Worm (Caenorhabditis elegans) whole organism, early embryonic: Measurements from ENCODE around the gene C50B6.1.

ENCODE experiments used
- B0310.2 ChIP-seq: sonication (generic microtip); optimal IDR thresholded peaks from 2 replicates; lab custom pipeline; 2016; ENCODE audit warnings: mild to moderate bottlenecking, missing genetic modification characterization, missing compliant biosample characterization
- F13C5.2 ChIP-seq: sonication (generic microtip); optimal IDR thresholded peaks from 2 replicates; lab custom pipeline; 2017; ENCODE audit warnings: mild to moderate bottlenecking, missing genetic modification characterization, inconsistent platforms, missing compliant biosample characterization
- aly-1 ChIP-seq: sonication (generic microtip); optimal IDR thresholded peaks from 2 replicates; lab custom pipeline; 2016; ENCODE audit warnings: missing genetic modification characterization, missing compliant biosample characterization
- ama-1 ChIP-seq: fragments of 150-350 bp; optimal IDR thresholded peaks from 2 replicates; lab custom pipeline; 2014
- ceh-13 ChIP-seq: fragments of 200-800 bp; sonication (Bioruptor generic); optimal IDR thresholded peaks from 2 replicates; lab custom pipeline; 2018; ENCODE audit warnings: mild to moderate bottlenecking, missing genetic modification characterization, missing compliant biosample characterization
- ceh-36 ChIP-seq: sonication (generic microtip); optimal IDR thresholded peaks from 2 replicates; lab custom pipeline; 2016; ENCODE audit warnings: missing genetic modification characterization, inconsistent platforms, missing compliant biosample characterization
- ets-7 ChIP-seq: sonication (generic microtip); optimal IDR thresholded peaks from 2 replicates; lab custom pipeline; 2016; ENCODE audit warnings: missing genotype, missing genetic modification characterization, missing compliant biosample characterization
- flt-1 ChIP-seq: fragments of 200-800 bp; sonication (Bioruptor generic); IDR thresholded peaks from 2 replicates; pipeline ENCODE4 v1.3.6; 2022; ENCODE audit warnings: missing genetic modification characterization, missing compliant biosample characterization
- hmbx-1 ChIP-seq: sonication (generic microtip); optimal IDR thresholded peaks from 2 replicates; lab custom pipeline; 2016; ENCODE audit warnings: mild to moderate bottlenecking, missing genetic modification characterization, missing compliant biosample characterization
- hmg-4 ChIP-seq: fragments of 200-800 bp; sonication (Bioruptor generic); optimal IDR thresholded peaks from 2 replicates; lab custom pipeline; 2018; ENCODE audit warnings: mild to moderate bottlenecking, missing genetic modification characterization, missing compliant biosample characterization
- hnd-1 ChIP-seq: sonication (generic microtip); optimal IDR thresholded peaks from 2 replicates; lab custom pipeline; 2016; ENCODE audit warnings: missing genetic modification characterization, missing compliant biosample characterization
- pes-1 ChIP-seq: fragments of 200-800 bp; sonication (Bioruptor generic); IDR thresholded peaks from 2 replicates; pipeline ENCODE4 v1.3.6; 2022; ENCODE audit warnings: missing genetic modification reagents, missing genetic modification characterization, missing compliant biosample characterization
- scrt-1 ChIP-seq: fragments of 200-800 bp; sonication (Bioruptor generic); IDR thresholded peaks from 2 replicates; pipeline ENCODE4 v1.3.6; 2022; ENCODE audit warnings: missing genetic modification characterization, missing compliant biosample characterization
- sea-1 ChIP-seq: fragments of 200-800 bp; sonication (Bioruptor generic); conservative IDR thresholded peaks from 2 replicates; pipeline ENCODE4 v1.3.6; 2022; ENCODE audit warnings: missing genetic modification characterization, missing compliant biosample characterization
- tbx-11 ChIP-seq: fragments of 200-800 bp; sonication (Bioruptor generic); IDR thresholded peaks from 2 replicates; pipeline ENCODE4 v1.3.6; 2022; ENCODE audit warnings: missing genetic modification characterization, missing compliant biosample characterization
- tbx-37 ChIP-seq: fragments of 200-800 bp; sonication (Bioruptor generic); conservative IDR thresholded peaks from 2 replicates; pipeline ENCODE4 v1.3.6; 2022; ENCODE audit warnings: missing genetic modification reagents, missing genetic modification characterization, missing compliant biosample characterization
- tra-4 ChIP-seq: sonication (generic microtip); optimal IDR thresholded peaks from 2 replicates; lab custom pipeline; 2017; ENCODE audit warnings: missing genetic modification characterization, missing compliant biosample characterization

Gene C50B6.1

DNA sequence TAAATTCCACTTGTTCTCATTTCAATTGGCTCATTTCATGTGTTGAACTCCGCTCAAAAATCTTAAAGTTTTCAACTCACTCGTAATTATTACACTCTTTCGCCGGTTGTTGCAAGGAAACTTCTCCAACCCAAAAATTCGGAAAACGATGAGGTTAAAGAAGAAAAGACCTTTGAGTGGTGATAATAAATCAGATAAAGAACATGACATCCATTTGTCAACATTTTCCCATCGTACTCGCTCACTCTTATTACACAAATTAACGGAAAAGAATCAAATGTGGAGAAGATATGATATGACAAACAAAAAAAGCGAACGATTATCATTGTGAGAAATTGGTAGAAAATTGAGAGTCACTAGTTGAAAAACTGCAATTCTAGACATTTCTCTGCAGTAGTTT lies 23.4 kb upstream of the C50B6.1 start:
- TF ChIP-seq flt-1 (GFP tag; lab: Robert Waterston, UW) (no peak), tbx-37 (GFP tag; lab: Robert Waterston, UW) (no peak)

DNA sequence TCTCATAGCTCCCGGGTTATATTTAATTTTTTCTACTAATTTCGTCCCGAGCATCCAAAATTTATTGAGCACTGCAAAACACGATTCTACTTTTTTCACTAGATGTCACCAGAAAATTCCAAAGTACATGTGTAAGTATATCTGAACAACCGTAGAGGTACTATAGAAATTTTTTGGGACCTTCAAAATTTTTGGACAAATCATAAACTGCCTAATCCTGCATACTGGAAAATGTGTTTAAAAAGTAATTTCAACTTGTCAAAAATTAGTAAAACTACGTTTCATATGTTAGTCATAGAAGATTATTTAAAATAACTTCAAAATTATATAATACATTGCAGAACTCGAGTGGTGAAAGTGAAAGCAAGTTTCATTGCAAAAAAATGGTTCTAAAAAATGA lies 22.2 kb upstream of the C50B6.1 start:
- no peak for TF ChIP-seq tbx-11 (GFP tag; lab: Robert Waterston, UW)
- no peak for TF ChIP-seq ets-7 (tag; lab: Kevin White, UChicago)
- TF ChIP-seq aly-1 (tag; lab: Kevin White, UChicago) = no peak
- TF ChIP-seq scrt-1 (GFP tag; lab: Robert Waterston, UW) = no peak
- no peak for TF ChIP-seq F13C5.2 (tag; lab: Kevin White, UChicago)
- no peak for TF ChIP-seq ama-1

DNA sequence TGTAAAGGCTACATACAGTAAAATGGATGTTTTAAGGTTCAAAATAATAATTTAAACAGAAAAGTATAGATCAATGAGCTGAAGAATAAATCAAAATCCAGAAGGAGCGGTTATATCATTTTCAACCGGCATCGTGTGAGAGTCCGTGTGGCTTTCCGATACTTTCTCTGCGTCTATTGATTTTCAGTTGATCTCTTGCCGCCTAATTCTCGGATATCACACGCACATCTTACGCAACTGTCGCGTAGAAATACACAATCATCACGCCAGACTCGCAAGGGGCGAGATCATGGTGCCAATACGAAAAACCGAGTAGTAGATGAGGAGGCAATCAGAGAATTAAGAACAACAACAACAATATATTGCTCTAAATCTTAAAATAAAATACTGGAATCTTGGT lies 19.8 kb upstream of the C50B6.1 start:
- TF ChIP-seq hmbx-1 (tag; lab: Kevin White, UChicago) = no peak
- no peak for TF ChIP-seq tbx-37 (GFP tag; lab: Robert Waterston, UW)

DNA sequence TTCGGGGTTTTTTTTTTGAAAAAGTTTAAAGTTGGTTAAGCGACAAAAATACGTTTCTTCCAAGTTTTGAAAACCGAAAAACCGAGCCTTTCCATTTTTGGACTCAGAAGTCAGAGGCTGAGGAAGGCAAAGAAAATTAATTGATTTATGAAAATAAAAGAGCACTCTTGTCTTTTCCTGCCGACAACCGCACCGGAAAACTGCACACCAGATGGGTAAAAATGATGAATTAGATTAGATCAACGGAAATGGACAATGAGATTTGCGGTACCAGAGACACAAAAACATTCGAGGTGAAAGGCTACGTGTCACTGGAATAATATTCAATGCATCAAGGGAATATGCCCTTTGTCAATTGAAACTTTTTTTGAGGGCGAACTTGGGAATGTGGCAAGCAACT lies 14.2 kb upstream of the C50B6.1 start:
- TF ChIP-seq B0310.2 (tag; lab: Kevin White, UChicago) (no peak), ceh-13 (GFP tag; lab: Kevin White, UChicago) (no peak), ama-1 (no peak)

DNA sequence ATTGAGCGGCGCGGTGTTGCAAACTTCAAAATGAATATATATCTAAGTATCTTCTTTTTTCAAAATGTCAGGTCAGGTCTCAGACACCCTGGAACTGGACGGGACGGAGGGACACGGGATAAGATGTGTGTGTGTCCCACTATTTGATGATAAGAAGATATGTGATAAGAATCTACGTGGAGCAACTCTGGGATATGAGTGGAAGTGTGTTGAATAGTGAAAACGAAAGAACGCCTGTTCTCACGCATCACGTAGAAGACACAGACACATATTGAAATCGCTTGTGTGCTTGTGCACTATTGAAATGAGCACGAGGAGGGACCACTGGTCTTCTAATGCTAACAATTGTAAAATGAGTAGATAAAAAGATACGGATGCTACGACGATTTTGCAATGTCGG lies 12.9 kb upstream of the C50B6.1 start, which contains the start of gene uig-1:
Gene uig-1, minus strand, starts transcription at position 120 of the 400 bp plus-strand sequence.
- TF ChIP-seq hnd-1 (tag; lab: Kevin White, UChicago) (no peak), pes-1 (GFP tag; lab: Robert Waterston, UW) (no peak)

DNA sequence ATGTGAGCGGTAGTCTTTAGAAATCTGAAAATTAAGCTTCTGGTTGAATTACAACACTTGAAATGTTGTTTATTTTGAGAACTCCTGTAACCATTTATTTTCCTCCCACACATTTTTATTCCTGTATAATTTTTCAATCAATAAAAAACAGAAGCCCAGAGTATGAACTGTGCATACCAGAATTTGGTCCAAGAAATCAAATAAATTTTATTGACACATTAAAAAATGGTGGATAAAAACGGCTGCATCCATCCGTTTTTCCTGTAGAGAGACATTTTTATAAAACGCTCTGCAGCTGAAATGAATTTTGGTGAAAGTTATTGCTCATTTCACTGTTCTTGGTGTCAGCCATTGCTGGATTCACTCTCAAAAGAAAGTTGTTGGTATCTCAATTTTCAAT lies 11.5 kb upstream of the C50B6.1 start, which contains the start of gene C26E1.1:
Gene C26E1.1, plus strand, starts transcription at position 301 of the 400 bp plus-strand sequence.
- TF ChIP-seq ets-7 (tag; lab: Kevin White, UChicago) = no peak
- no peak for TF ChIP-seq ama-1
- no peak for TF ChIP-seq tbx-11 (GFP tag; lab: Robert Waterston, UW)
- TF ChIP-seq aly-1 (tag; lab: Kevin White, UChicago) = no peak
- TF ChIP-seq flt-1 (GFP tag; lab: Robert Waterston, UW) = no peak
- no peak for TF ChIP-seq F13C5.2 (tag; lab: Kevin White, UChicago)
- no peak for TF ChIP-seq hmg-4 (GFP tag; lab: Kevin White, UChicago)
- TF ChIP-seq scrt-1 (GFP tag; lab: Robert Waterston, UW) = no peak
- no peak for TF ChIP-seq sea-1 (GFP tag; lab: Robert Waterston, UW)
- no peak for TF ChIP-seq tra-4
- TF ChIP-seq tbx-37 (GFP tag; lab: Robert Waterston, UW) = no peak
- TF ChIP-seq ceh-13 (GFP tag; lab: Kevin White, UChicago) = no peak
- no peak for TF ChIP-seq hmbx-1 (tag; lab: Kevin White, UChicago)
- TF ChIP-seq pes-1 (GFP tag; lab: Robert Waterston, UW) = no peak

DNA sequence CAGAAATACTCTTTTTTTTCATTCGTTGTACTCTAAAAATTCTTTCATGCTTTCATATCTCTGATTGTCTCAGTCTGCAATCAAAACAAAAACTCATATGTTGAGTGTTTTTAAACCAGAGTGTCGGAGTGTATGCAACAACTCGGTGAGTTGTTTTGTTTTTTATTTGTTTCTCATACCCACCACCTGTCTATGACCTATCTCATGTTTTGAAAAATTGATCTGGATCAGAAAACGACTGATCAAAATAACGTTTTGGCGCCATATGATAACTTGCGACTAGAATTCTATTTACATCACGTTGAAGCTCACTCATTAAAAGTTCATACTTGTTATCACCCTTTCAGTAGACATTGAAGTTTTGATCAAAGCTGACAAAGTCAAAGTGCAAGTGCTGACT lies 10.0 kb upstream of the C50B6.1 start:
- TF ChIP-seq hmbx-1 (tag; lab: Kevin White, UChicago) (no peak), tra-4 (no peak)

DNA sequence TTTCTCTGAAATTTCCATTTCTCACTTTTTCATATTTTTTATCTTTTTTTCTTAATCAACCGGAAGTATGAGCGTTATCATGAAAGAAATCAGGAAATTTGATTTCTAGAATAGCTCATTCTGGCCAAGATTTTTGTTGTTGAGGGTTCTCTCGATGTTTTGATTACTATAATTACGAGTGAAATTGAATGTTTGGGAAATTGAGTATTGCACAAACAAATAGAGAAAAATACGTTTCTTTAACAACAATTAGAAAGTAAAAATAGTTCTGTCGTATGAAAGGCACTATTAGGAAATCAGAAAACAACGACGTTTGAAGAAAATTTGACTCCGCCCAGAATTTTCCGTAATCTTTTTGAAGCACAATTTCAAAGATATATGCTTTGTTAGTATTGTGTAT lies 9.3 kb upstream of the C50B6.1 start:
- TF ChIP-seq ets-7 (tag; lab: Kevin White, UChicago) (no peak), flt-1 (GFP tag; lab: Robert Waterston, UW) (no peak), F13C5.2 (tag; lab: Kevin White, UChicago) (no peak), scrt-1 (GFP tag; lab: Robert Waterston, UW) (no peak), aly-1 (tag; lab: Kevin White, UChicago) (no peak), hmbx-1 (tag; lab: Kevin White, UChicago) (no peak), ceh-13 (GFP tag; lab: Kevin White, UChicago) (no peak), pes-1 (GFP tag; lab: Robert Waterston, UW) (no peak), sea-1 (GFP tag; lab: Robert Waterston, UW) (no peak)

DNA sequence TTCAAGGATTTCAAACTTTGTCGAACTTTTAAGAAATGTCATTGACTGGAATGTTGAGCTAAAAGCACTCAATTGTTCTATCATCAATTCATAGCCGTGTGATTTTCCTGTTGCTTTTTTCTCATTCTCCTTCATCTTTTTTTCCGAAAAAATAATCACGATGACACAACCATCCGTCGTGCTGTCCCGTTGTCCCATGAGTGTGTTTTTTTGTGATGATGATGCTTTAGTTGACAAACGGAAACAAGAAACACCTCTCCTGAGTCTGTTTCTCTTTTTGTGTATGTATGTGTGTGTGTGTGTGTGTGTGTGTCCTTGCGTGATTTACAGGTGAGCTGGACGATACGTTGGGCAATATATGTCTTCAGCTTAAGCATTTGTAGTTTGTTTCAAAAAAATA lies 8.2 kb upstream of the C50B6.1 start:
- TF ChIP-seq F13C5.2 (tag; lab: Kevin White, UChicago) (no peak), tbx-11 (GFP tag; lab: Robert Waterston, UW) (no peak), pes-1 (GFP tag; lab: Robert Waterston, UW) (no peak), ets-7 (tag; lab: Kevin White, UChicago) (no peak), B0310.2 (tag; lab: Kevin White, UChicago) (no peak), sea-1 (GFP tag; lab: Robert Waterston, UW) (no peak), hmbx-1 (tag; lab: Kevin White, UChicago) (no peak), tra-4 (no peak)

DNA sequence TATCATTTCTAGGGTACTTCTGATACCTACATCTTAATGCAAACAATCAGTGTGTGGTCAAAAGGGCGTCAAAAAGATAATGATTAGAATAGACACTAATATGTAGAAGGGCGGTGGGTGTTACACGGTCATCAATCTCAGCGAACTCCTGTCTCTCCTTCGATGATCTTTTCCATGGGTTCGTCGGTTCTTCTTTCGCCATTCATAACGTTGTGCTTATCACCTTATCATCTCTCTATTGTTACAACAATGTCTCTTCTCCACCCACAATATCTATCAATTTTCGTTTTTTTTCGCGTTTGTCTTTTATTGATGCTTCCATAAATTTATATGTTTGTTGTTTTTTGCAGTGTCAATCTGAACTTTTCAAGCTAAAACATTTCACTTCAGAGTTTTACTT lies 7.3 kb upstream of the C50B6.1 start, which contains the start of gene ceh-79:
Gene ceh-79, plus strand, starts transcription at position 391 of the 400 bp plus-strand sequence.
- TF ChIP-seq scrt-1 (GFP tag; lab: Robert Waterston, UW) (no peak), sea-1 (GFP tag; lab: Robert Waterston, UW) (no peak), ceh-36 (no peak), flt-1 (GFP tag; lab: Robert Waterston, UW) (no peak), ama-1 (no peak), tra-4 (no peak), ceh-13 (GFP tag; lab: Kevin White, UChicago) (no peak), B0310.2 (tag; lab: Kevin White, UChicago) (no peak)
